Fruit fly (Drosophila melanogaster) whole organism, embryonic: Measurements from ENCODE around the gene CG13893.

ENCODE experiments used
- Aef1 ChIP-seq: fragments of 200-800 bp; sonication (Bioruptor generic); IDR thresholded peaks from 3 replicates; pipeline ENCODE4 v1.3.6; 2022; ENCODE audit warnings: missing biosample characterization, missing genetic modification characterization
- BEAF-32 ChIP-seq: fragments of 200-800 bp; sonication (Bioruptor generic); optimal IDR thresholded peaks from 3 replicates; lab custom pipeline; 2017; ENCODE audit warnings: missing biosample characterization, missing genetic modification characterization, mild to moderate bottlenecking, moderate library complexity, missing genetic modification reagents
- CG1024 ChIP-seq: fragments of 200-800 bp; sonication (Bioruptor generic); IDR thresholded peaks from 2 replicates; pipeline ENCODE4 v1.3.6; 2022; ENCODE audit warnings: missing biosample characterization, missing genetic modification characterization
- CG10462 ChIP-seq: fragments of 200-800 bp; sonication (Bioruptor generic); optimal IDR thresholded peaks from 2 replicates; lab custom pipeline; 2016; ENCODE audit warnings: missing biosample characterization, missing genetic modification characterization
- CG10565 ChIP-seq: fragments of 200-800 bp; sonication (Bioruptor generic); optimal IDR thresholded peaks from 3 replicates; lab custom pipeline; 2016; ENCODE audit warnings: missing biosample characterization, mild to moderate bottlenecking, missing genetic modification characterization
- CG12659 ChIP-seq: fragments of 200-800 bp; sonication (Bioruptor generic); optimal IDR thresholded peaks from 3 replicates; lab custom pipeline; 2017; ENCODE audit warnings: mild to moderate bottlenecking, missing biosample characterization, missing genetic modification reagents, missing genetic modification characterization
- CG12769 ChIP-seq: fragments of 200-800 bp; sonication (Bioruptor generic); optimal IDR thresholded peaks from 2 replicates; lab custom pipeline; 2019; ENCODE audit warnings: missing biosample characterization, mild to moderate bottlenecking, missing genetic modification characterization, moderate library complexity
- CG13296 ChIP-seq: fragments of 200-800 bp; sonication (Bioruptor generic); optimal IDR thresholded peaks from 3 replicates; lab custom pipeline; 2018; ENCODE audit warnings: missing biosample characterization, mild to moderate bottlenecking, missing genetic modification characterization
- CG13894 ChIP-seq: fragments of 200-800 bp; sonication (Bioruptor generic); optimal IDR thresholded peaks from 3 replicates; lab custom pipeline; 2018; ENCODE audit warnings: missing biosample characterization, mild to moderate bottlenecking, missing genetic modification characterization, moderate library complexity
- CG15479 ChIP-seq: fragments of 200-800 bp; sonication (Bioruptor generic); optimal IDR thresholded peaks from 3 replicates; lab custom pipeline; 2019; ENCODE audit warnings: missing biosample characterization, mild to moderate bottlenecking, missing genetic modification characterization, moderate library complexity
- CG17385 ChIP-seq: fragments of 200-800 bp; sonication (Bioruptor generic); optimal IDR thresholded peaks from 3 replicates; lab custom pipeline; 2018; ENCODE audit warnings: missing biosample characterization, mild to moderate bottlenecking, missing genetic modification characterization
- CG18764 ChIP-seq: fragments of 200-800 bp; sonication (Bioruptor generic); optimal IDR thresholded peaks from 3 replicates; lab custom pipeline; 2016; ENCODE audit warnings: missing biosample characterization, missing genetic modification characterization
- CG2199 ChIP-seq: fragments of 200-800 bp; sonication (Bioruptor generic); IDR thresholded peaks from 3 replicates; pipeline ENCODE4 v1.3.6; 2022; ENCODE audit warnings: missing biosample characterization, missing genetic modification characterization
- CG2678 ChIP-seq: fragments of 200-800 bp; sonication (Bioruptor generic); optimal IDR thresholded peaks from 3 replicates; lab custom pipeline; 2019; ENCODE audit warnings: missing biosample characterization, mild to moderate bottlenecking, missing genetic modification characterization, moderate library complexity
- CG3281 ChIP-seq: fragments of 200-800 bp; sonication (Bioruptor generic); optimal IDR thresholded peaks from 3 replicates; lab custom pipeline; 2017; ENCODE audit warnings: missing biosample characterization, mild to moderate bottlenecking, missing genetic modification characterization
- CG4360 ChIP-seq: fragments of 200-800 bp; sonication (Bioruptor generic); IDR thresholded peaks from 2 replicates; pipeline ENCODE4 v1.3.6; 2022; ENCODE audit warnings: missing biosample characterization, missing genetic modification characterization
- CG6765 ChIP-seq: fragments of 200-800 bp; sonication (Bioruptor generic); optimal IDR thresholded peaks from 3 replicates; lab custom pipeline; 2017; ENCODE audit warnings: missing biosample characterization, mild to moderate bottlenecking, missing genetic modification characterization
- CrebB ChIP-seq: fragments of 200-800 bp; sonication (Bioruptor generic); optimal IDR thresholded peaks from 3 replicates; lab custom pipeline; 2018; ENCODE audit warnings: missing biosample characterization, mild to moderate bottlenecking, missing genetic modification characterization
- D19B ChIP-seq: fragments of 200-800 bp; sonication (Bioruptor generic); optimal IDR thresholded peaks from 2 replicates; lab custom pipeline; 2017; ENCODE audit warnings: missing biosample characterization, mild to moderate bottlenecking, missing genetic modification characterization
- Dll ChIP-seq: fragments of 200-800 bp; sonication (Bioruptor generic); IDR thresholded peaks from 4 replicates; pipeline ENCODE4 v1.3.6; 2022; ENCODE audit warnings: missing biosample characterization, missing genetic modification characterization; ENCODE audit not compliant: partially characterized antibody
- ERR ChIP-seq: fragments of 200-800 bp; sonication (Bioruptor generic); optimal IDR thresholded peaks from 2 replicates; lab custom pipeline; 2016; ENCODE audit warnings: missing biosample characterization, missing genetic modification characterization
- HHEX ChIP-seq: fragments of 200-800 bp; sonication (Bioruptor generic); optimal IDR thresholded peaks from 3 replicates; lab custom pipeline; 2017; ENCODE audit warnings: missing biosample characterization, mild to moderate bottlenecking, missing genetic modification characterization, missing genetic modification reagents
- HmgD ChIP-seq: fragments of 200-800 bp; sonication (Bioruptor generic); optimal IDR thresholded peaks from 3 replicates; lab custom pipeline; 2016; ENCODE audit warnings: missing biosample characterization, missing genetic modification characterization
- HmgZ ChIP-seq: fragments of 200-800 bp; sonication (Bioruptor generic); optimal IDR thresholded peaks from 2 replicates; lab custom pipeline; 2018; ENCODE audit warnings: missing biosample characterization, mild to moderate bottlenecking, missing genetic modification characterization
- Hmr ChIP-seq: fragments of 200-800 bp; sonication (Bioruptor generic); optimal IDR thresholded peaks from 3 replicates; lab custom pipeline; 2017; ENCODE audit warnings: mild to moderate bottlenecking, missing biosample characterization, missing genetic modification reagents, missing genetic modification characterization
- Max ChIP-seq: fragments of 200-800 bp; sonication (Bioruptor generic); optimal IDR thresholded peaks from 2 replicates; lab custom pipeline; 2016; ENCODE audit warnings: missing biosample characterization, mild to moderate bottlenecking, missing genetic modification characterization
- Nf-YA ChIP-seq: fragments of 200-800 bp; sonication (Bioruptor generic); IDR thresholded peaks from 2 replicates; pipeline ENCODE4 v1.3.6; 2022; ENCODE audit warnings: missing biosample characterization, missing genetic modification characterization
- Optix ChIP-seq: fragments of 200-800 bp; sonication (Bioruptor generic); IDR thresholded peaks from 3 replicates; pipeline ENCODE4 v1.3.6; 2022; ENCODE audit warnings: missing biosample characterization, missing genetic modification characterization
- al ChIP-seq: fragments of 200-800 bp; sonication (Bioruptor generic); IDR thresholded peaks from 2 replicates; pipeline ENCODE4 v1.3.6; 2022; ENCODE audit warnings: missing biosample characterization, missing genetic modification characterization
- bbx ChIP-seq: fragments of 200-800 bp; sonication (Bioruptor generic); IDR thresholded peaks from 2 replicates; pipeline ENCODE4 v1.3.6; 2022; ENCODE audit warnings: missing biosample characterization, missing genetic modification characterization; ENCODE audit not compliant: partially characterized antibody
- cad ChIP-seq: fragments of >200 bp; optimal IDR thresholded peaks from 2 replicates; lab custom pipeline; 2017; ENCODE audit warnings: missing biosample characterization, missing genetic modification characterization
- cato ChIP-seq: fragments of 200-800 bp; sonication (Bioruptor generic); optimal IDR thresholded peaks from 2 replicates; lab custom pipeline; 2016; ENCODE audit warnings: missing biosample characterization, missing genetic modification characterization, borderline replicate concordance
- chm ChIP-seq: fragments of 200-800 bp; sonication (Bioruptor generic); IDR thresholded peaks from 2 replicates; pipeline ENCODE4 v1.3.6; 2022; ENCODE audit warnings: missing biosample characterization, missing genetic modification characterization
- da ChIP-seq: fragments of 200-800 bp; sonication (Bioruptor generic); optimal IDR thresholded peaks from 2 replicates; lab custom pipeline; 2016; ENCODE audit warnings: missing biosample characterization, missing genetic modification characterization
- dimm ChIP-seq: fragments of 200-800 bp; sonication (Bioruptor generic); IDR thresholded peaks from 2 replicates; pipeline ENCODE4 v1.3.6; 2022; ENCODE audit warnings: missing biosample characterization, missing genetic modification characterization
- dmrt11E ChIP-seq: fragments of 200-800 bp; sonication (Bioruptor generic); optimal IDR thresholded peaks from 3 replicates; lab custom pipeline; 2018; ENCODE audit warnings: missing biosample characterization, mild to moderate bottlenecking, missing genetic modification characterization, moderate library complexity
- eve ChIP-seq, 2 experiments: fragments of >200 bp; optimal IDR thresholded peaks; 2 replicates each; lab custom pipeline; 2017; ENCODE audit warnings: missing biosample characterization in 2 of 2, missing genetic modification characterization in 2 of 2
- fd64A ChIP-seq: fragments of 200-800 bp; sonication (Bioruptor generic); optimal IDR thresholded peaks from 3 replicates; lab custom pipeline; 2018; ENCODE audit warnings: missing biosample characterization, mild to moderate bottlenecking, missing genetic modification characterization
- gcm2 ChIP-seq: fragments of 200-800 bp; sonication (Bioruptor generic); optimal IDR thresholded peaks from 2 replicates; lab custom pipeline; 2016; ENCODE audit warnings: missing biosample characterization, missing genetic modification characterization
- jing ChIP-seq: fragments of 200-800 bp; sonication (Bioruptor generic); optimal IDR thresholded peaks from 2 replicates; lab custom pipeline; 2018; ENCODE audit warnings: missing biosample characterization, mild to moderate bottlenecking, missing genetic modification characterization
- nerfin-2 ChIP-seq: fragments of 200-800 bp; sonication (Bioruptor generic); IDR thresholded peaks from 2 replicates; pipeline ENCODE4 v1.3.6; 2022; ENCODE audit warnings: missing biosample characterization, missing genetic modification characterization; ENCODE audit not compliant: partially characterized antibody
- nom ChIP-seq: fragments of 200-800 bp; sonication (Bioruptor generic); optimal IDR thresholded peaks from 2 replicates; lab custom pipeline; 2017; ENCODE audit warnings: missing biosample characterization, missing genetic modification characterization, mild to moderate bottlenecking, moderate library complexity, missing genetic modification reagents
- pho ChIP-seq: fragments of 200-800 bp; sonication (Bioruptor generic); optimal IDR thresholded peaks from 2 replicates; lab custom pipeline; 2016; ENCODE audit warnings: missing biosample characterization, missing genetic modification characterization
- repo ChIP-seq: fragments of 200-800 bp; sonication (Bioruptor generic); optimal IDR thresholded peaks from 2 replicates; lab custom pipeline; 2016; ENCODE audit warnings: missing biosample characterization, missing genetic modification characterization
- rib ChIP-seq: fragments of 200-800 bp; sonication (Bioruptor generic); IDR thresholded peaks from 2 replicates; pipeline ENCODE4 v1.3.6; 2022; ENCODE audit warnings: missing biosample characterization, missing genetic modification characterization
- slp2 ChIP-seq: fragments of 200-800 bp; sonication (Bioruptor generic); optimal IDR thresholded peaks from 2 replicates; lab custom pipeline; 2016; ENCODE audit warnings: missing biosample characterization, missing genetic modification characterization
- sob ChIP-seq: fragments of 200-800 bp; sonication (Bioruptor generic); IDR thresholded peaks from 2 replicates; pipeline ENCODE4 v1.3.6; 2022; ENCODE audit warnings: missing biosample characterization, missing genetic modification characterization
- stwl ChIP-seq: fragments of 200-800 bp; sonication (Bioruptor generic); optimal IDR thresholded peaks from 3 replicates; lab custom pipeline; 2018; ENCODE audit warnings: missing biosample characterization, mild to moderate bottlenecking, missing genetic modification characterization, moderate library complexity
- sug ChIP-seq: fragments of 200-800 bp; optimal IDR thresholded peaks from 2 replicates; lab custom pipeline; 2019; ENCODE audit warnings: missing biosample characterization, mild to moderate bottlenecking, missing genetic modification characterization, moderate library complexity
- vnd ChIP-seq: fragments of 200-800 bp; sonication (Bioruptor generic); IDR thresholded peaks from 3 replicates; pipeline ENCODE4 v1.3.6; 2022; ENCODE audit warnings: missing biosample characterization, missing genetic modification characterization; ENCODE audit not compliant: partially characterized antibody

The CG13893 gene

DNA sequence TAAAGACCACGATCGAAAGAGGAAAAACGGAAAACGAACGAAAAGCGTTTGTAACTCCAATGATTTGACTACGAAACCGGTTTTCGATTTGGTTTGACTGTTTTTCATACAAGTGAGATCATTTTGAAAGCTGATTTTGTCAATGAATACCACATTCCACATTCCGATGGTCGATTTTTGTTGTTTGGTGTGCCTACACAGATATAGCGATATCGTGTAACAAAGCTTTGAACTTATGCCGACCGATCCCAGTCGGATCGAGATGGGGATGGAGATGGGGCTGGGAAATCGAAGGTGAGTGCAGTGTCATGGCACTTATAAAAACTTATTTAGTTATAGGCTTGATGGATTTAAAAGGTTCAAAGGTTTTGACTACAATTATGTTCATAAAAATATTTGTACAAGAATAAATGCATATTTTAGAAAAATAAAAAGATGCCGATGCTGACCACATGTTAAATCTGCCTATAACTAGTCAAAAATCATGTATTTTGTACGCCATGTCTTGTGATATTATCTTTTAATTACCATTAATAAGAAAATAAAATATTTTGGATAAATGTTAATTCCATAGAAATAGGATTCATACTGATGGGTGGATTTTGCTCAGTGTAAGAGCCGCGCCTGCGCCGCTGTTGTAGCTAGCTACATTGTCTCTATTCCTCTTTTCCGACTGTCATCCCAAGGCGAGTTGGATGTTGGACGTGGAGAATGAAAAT is 38.5 kb upstream of the CG13893 start (continued):
- TF ChIP-seq jing (GFP tag; lab: Kevin White, UChicago) (no peak), cad (GFP tag; lab: Kevin White, UChicago) (no peak), pho (GFP tag; lab: Kevin White, UChicago) (no peak), Nf-YA (no peak), stwl (no peak), dimm (GFP tag; lab: Robert Waterston, UW) (no peak), fd64A (no peak), cato (GFP tag; lab: Kevin White, UChicago) (peak; percentile 40), D19B (peak; percentile 29), bbx (GFP tag; lab: Robert Waterston, UW) (no peak), CG12769 (peak; percentile 77), CG10462 (peak; percentile 22), CG2199 (GFP tag; lab: Robert Waterston, UW) (peak; percentile 7; the same call in 1 of the 3 replicates), BEAF-32 (GFP tag; lab: Kevin White, UChicago) (no peak), CG13296 (GFP tag; lab: Kevin White, UChicago) (no peak), vnd (GFP tag; lab: Robert Waterston, UW) (no peak), CG4360 (no peak), CG6765 (peak; percentile 35), CG10565 (no peak), CG15479 (GFP tag; lab: Kevin White, UChicago) (no peak), ERR (GFP tag; lab: Kevin White, UChicago) (no peak), Optix (GFP tag; lab: Robert Waterston, UW) (no peak), CG2678 (tag; lab: Kevin White, UChicago) (peak; percentile 71), HHEX (peak; percentile 48), CG17385 (GFP tag; lab: Kevin White, UChicago) (peak; percentile 65), sug (tag; lab: Kevin White, UChicago) (no peak), da (GFP tag; lab: Kevin White, UChicago) (no peak), al (peak; percentile 11; the same call in 1 of the 2 replicates), gcm2 (no peak), repo (GFP tag; lab: Kevin White, UChicago) (no peak), CG1024 (no peak), CG18764 (no peak), nerfin-2 (GFP tag; lab: Robert Waterston, UW) (no peak), CG13894 (tag; lab: Kevin White, UChicago) (no peak), Dll (GFP tag; lab: Robert Waterston, UW) (no peak), HmgD (no peak), eve (GFP tag; optimal IDR thresholded peaks at IDR 0.05; lab: Kevin White, UChicago) (peak in 1 of 2 experiments; percentile 57), nom (no peak), Max (GFP tag; lab: Kevin White, UChicago) (peak; percentile 23), CG3281 (GFP tag; lab: Kevin White, UChicago) (peak; percentile 63), rib (no peak), chm (GFP tag; lab: Robert Waterston, UW) (no peak), dmrt11E (tag; lab: Kevin White, UChicago) (peak; percentile 72), CrebB (no peak), Aef1 (GFP tag; lab: Robert Waterston, UW) (no peak), Hmr (GFP tag; lab: Kevin White, UChicago) (no peak), HmgZ (tag; lab: Kevin White, UChicago) (no peak), sob (GFP tag; lab: Robert Waterston, UW) (no peak), slp2 (GFP tag; lab: Kevin White, UChicago) (no peak), CG12659 (GFP tag; lab: Kevin White, UChicago) (peak; percentile 55)
